Worm (Caenorhabditis elegans) whole organism, L2 larva: ENCODE results near the gene T25E4.2.

Experiments
- alr-1 ChIP-seq: fragments of 150-350 bp; optimal IDR thresholded peaks from 2 replicates; lab custom pipeline; 2014; ENCODE audit warnings: missing biosample characterization, missing genetic modification characterization
- ceh-82 ChIP-seq: fragments of 150-350 bp; optimal IDR thresholded peaks from 2 replicates; lab custom pipeline; 2014; ENCODE audit warnings: missing biosample characterization, missing genetic modification characterization
- lin-11 ChIP-seq: fragments of 150-350 bp; sonication (generic microtip); optimal IDR thresholded peaks from 2 replicates; lab custom pipeline; 2014; ENCODE audit warnings: missing biosample characterization, missing genetic modification characterization, inconsistent platforms, mixed read lengths
- lin-39 ChIP-seq: fragments of 150-350 bp; optimal IDR thresholded peaks from 2 replicates; lab custom pipeline; 2014; ENCODE audit warnings: missing biosample characterization, missing genetic modification reagents, missing genetic modification characterization
- mdl-1 ChIP-seq, 2 experiments: fragments of 150-350 bp in 1 of 2; sonication (generic microtip) in 1 of 2; optimal IDR thresholded peaks; 2 replicates each; lab custom pipeline; 2017; ENCODE audit warnings: missing biosample characterization in 2 of 2, missing genetic modification characterization in 2 of 2
- nhr-10 ChIP-seq: sonication (generic microtip); optimal IDR thresholded peaks from 2 replicates; lab custom pipeline; 2017; ENCODE audit warnings: missing biosample characterization, missing genetic modification characterization
- nhr-25 ChIP-seq: fragments of 150-350 bp; sonication (generic microtip); optimal IDR thresholded peaks from 3 replicates; lab custom pipeline; 2014; ENCODE audit warnings: missing biosample characterization, missing genetic modification characterization
- zag-1 ChIP-seq: fragments of 150-350 bp; optimal IDR thresholded peaks from 2 replicates; lab custom pipeline; 2014; ENCODE audit warnings: missing biosample characterization, missing genetic modification characterization

DNA sequence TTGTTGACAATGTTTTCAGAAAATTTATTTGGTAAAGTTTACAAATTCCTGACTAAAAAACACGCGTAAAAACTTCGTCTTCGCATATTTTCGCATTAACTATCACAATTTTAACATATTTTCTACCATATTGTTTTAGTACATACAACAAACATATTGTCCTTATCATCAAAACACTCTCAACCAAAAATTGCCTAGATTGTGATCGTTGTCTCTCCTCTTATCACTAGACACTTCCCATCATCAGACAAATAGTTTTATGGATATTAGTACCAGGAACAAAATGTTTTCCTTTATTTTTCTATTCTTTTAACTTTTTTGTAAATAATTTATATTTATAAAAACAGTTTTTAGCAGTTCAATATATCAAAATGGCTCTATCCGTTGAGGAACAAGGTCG, 20.8 kb downstream of the T25E4.2 start, which contains the start of gene C17C3.3:
- TF ChIP-seq alr-1 (tag; lab: Kevin White, UChicago), result no peak
- no peak for TF ChIP-seq nhr-10
- no peak for TF ChIP-seq lin-39
- TF ChIP-seq nhr-25, result no peak
- TF ChIP-seq lin-11, result no peak
- TF ChIP-seq zag-1, result no peak
- no peak for TF ChIP-seq ceh-82
- TF ChIP-seq mdl-1 (tag; optimal IDR thresholded peaks at IDR 0.05; lab: Kevin White, UChicago), result no peak
